Fruit fly (Drosophila melanogaster): ENCODE data around the gene CG1271.

CG1271 gene

DNA sequence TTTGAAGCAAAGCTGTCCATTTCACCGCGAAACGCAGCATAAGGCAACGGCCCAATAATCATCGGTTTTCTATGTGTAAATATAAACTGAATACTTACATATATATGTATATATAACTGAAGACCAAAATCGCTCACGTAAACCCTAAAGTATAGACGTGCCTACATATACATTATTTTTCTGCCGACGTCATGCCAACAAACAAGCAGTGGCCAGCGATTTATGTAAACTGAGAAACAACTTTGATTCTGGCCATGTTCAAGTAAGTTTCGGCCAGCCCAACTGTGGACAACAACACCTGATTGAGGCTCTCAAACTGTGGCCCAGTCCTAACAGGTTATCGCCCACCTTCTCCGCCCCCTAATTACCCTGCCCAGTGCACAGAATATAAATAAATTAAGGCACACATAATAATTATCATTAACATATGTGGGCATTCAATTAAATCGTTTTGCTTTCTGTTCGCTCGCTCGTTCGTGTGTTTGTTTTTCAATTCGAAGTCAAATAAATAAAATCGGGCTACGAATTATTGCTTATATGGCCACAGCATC, 29.7 kb downstream of the CG1271 start (continued):
- TF ChIP-seq CG2875 (GFP tag; optimal IDR thresholded peaks at IDR 0.05): no peak
- peak; percentile 55 for TF ChIP-seq cg (GFP tag; optimal IDR thresholded peaks at IDR 0.05)
- peak; percentile 33 for TF ChIP-seq CG12071 (GFP tag; optimal IDR thresholded peaks at IDR 0.05)
- peak; percentile 69 for TF ChIP-seq sens (GFP tag)
- 0 out of 2 replicates have a peak, but pooled peaks have one; percentile 9 for TF ChIP-seq bbx (GFP tag; IDR thresholded peaks at IDR 0.05; ENCODE audit: partially characterized antibody)
- peak; percentile 86 for TF ChIP-seq chinmo (GFP tag; IDR thresholded peaks at IDR 0.05; ENCODE audit: partially characterized antibody)
- no peak for TF ChIP-seq Dfd (GFP tag; optimal IDR thresholded peaks at IDR 0.05)
- TF ChIP-seq Hmr (GFP tag; optimal IDR thresholded peaks at IDR 0.05): peak; percentile 18

dm6 chr3L:3083329-3084083, 31.2 kb downstream of the CG1271 start:
- TF ChIP-seq bigmax (GFP tag; optimal IDR thresholded peaks at IDR 0.05) (peak; percentile 17), aop (GFP tag; IDR thresholded peaks at IDR 0.05) (peak; percentile 44; the same call in 1 of the 2 replicates), pum (GFP tag; optimal IDR thresholded peaks at IDR 0.05) (peak; percentile 46), CG17186 (GFP tag; optimal IDR thresholded peaks at IDR 0.05) (peak; percentile 37), CG42726 (GFP tag; IDR thresholded peaks at IDR 0.05; ENCODE audit: partially characterized antibody) (0 out of 2 replicates have a peak, but pooled peaks have one; percentile 7), tll (GFP tag; optimal IDR thresholded peaks at IDR 0.05) (no peak), CG7786 (GFP tag; optimal IDR thresholded peaks at IDR 0.05) (peak; percentile 21), Dad (GFP tag; optimal IDR thresholded peaks at IDR 0.05) (no peak), NFAT (GFP tag; IDR thresholded peaks at IDR 0.05) (peak; percentile 92), bab2 (GFP tag; optimal IDR thresholded peaks at IDR 0.05) (peak; percentile 52), NC2β (GFP tag; optimal IDR thresholded peaks at IDR 0.05) (peak; percentile 36), CG10267 (tag; optimal IDR thresholded peaks at IDR 0.05) (peak; percentile 16), Sin3A (optimal IDR thresholded peaks at IDR 0.05) (no peak), Abd-B (GFP tag; optimal IDR thresholded peaks at IDR 0.05) (no peak), Rx (GFP tag; IDR thresholded peaks at IDR 0.05) (peak; percentile 14; the same call in 1 of the 2 replicates), klu (GFP tag; IDR thresholded peaks at IDR 0.05) (no peak), CG10274 (GFP tag; optimal IDR thresholded peaks at IDR 0.05) (peak; percentile 41), CG16779 (GFP tag; IDR thresholded peaks at IDR 0.05) (0 out of 2 replicates have a peak, but pooled peaks have one; percentile 50), CG8388 (GFP tag; optimal IDR thresholded peaks at IDR 0.05) (peak; percentile 10), CG6175 (GFP tag; IDR thresholded peaks at IDR 0.05) (no peak), CG17829 (tag; optimal IDR thresholded peaks at IDR 0.05) (peak; percentile 5), MESR4 (GFP tag; optimal IDR thresholded peaks at IDR 0.05) (no peak), Hr51 (GFP tag; optimal IDR thresholded peaks at IDR 0.05) (peak in 1 of 2 experiments; percentile 54), CG10654 (GFP tag; optimal IDR thresholded peaks at IDR 0.05) (peak; percentile 33), sna (GFP tag; IDR thresholded peaks at IDR 0.05; ENCODE audit: partially characterized antibody) (no peak), CG4617 (GFP tag; optimal IDR thresholded peaks at IDR 0.05; ENCODE audit: borderline replicate concordance) (no peak), croc (GFP tag; conservative IDR thresholded peaks at IDR 0.05) (no peak), Pdp1 (GFP tag; optimal IDR thresholded peaks at IDR 0.05) (peak; percentile 17 to 48), pnt (GFP tag; optimal IDR thresholded peaks at IDR 0.05) (peak; percentile 53), lbe (GFP tag; optimal IDR thresholded peaks at IDR 0.05) (peak; percentile 36), dysf (GFP tag; IDR thresholded peaks at IDR 0.05) (no peak), CG15514 (GFP tag; optimal IDR thresholded peaks at IDR 0.05) (peak; percentile 67), Dp (GFP tag; optimal IDR thresholded peaks at IDR 0.05) (no peak), CG12071 (GFP tag; optimal IDR thresholded peaks at IDR 0.05) (peak; percentile 63), CG17568 (GFP tag; optimal IDR thresholded peaks at IDR 0.05) (peak; percentile 42), CG31224 (GFP tag; IDR thresholded peaks at IDR 0.05) (no peak), otp (GFP tag; IDR thresholded peaks at IDR 0.05) (peak; percentile 92), CG8290 (GFP tag; optimal IDR thresholded peaks at IDR 0.05) (peak; percentile 31), CG8290 (tag; optimal IDR thresholded peaks at IDR 0.05) (peak; percentile 64 to 70)
